Worm (Caenorhabditis elegans) whole organism, L3 larva: ENCODE data around the gene Y55F3C.10.

Experiments
- R02D3.7 ChIP-seq: fragments of 150-350 bp; optimal IDR thresholded peaks from 2 replicates; lab custom pipeline; 2014; ENCODE audit warnings: missing biosample characterization, missing genetic modification characterization
- ZK546.5 ChIP-seq: sonication (generic microtip); optimal IDR thresholded peaks from 2 replicates; lab custom pipeline; 2017; ENCODE audit warnings: missing biosample characterization, missing genetic modification characterization
- aly-2 ChIP-seq: fragments of 150-350 bp; optimal IDR thresholded peaks from 2 replicates; lab custom pipeline; 2014; ENCODE audit warnings: missing biosample characterization, missing genetic modification characterization
- ama-1 ChIP-seq: fragments of 150-350 bp; optimal IDR thresholded peaks from 2 replicates; lab custom pipeline; 2018
- ceh-16 ChIP-seq: sonication (generic microtip); optimal IDR thresholded peaks from 2 replicates; lab custom pipeline; 2017; ENCODE audit warnings: missing biosample characterization, missing genetic modification characterization
- ceh-28 ChIP-seq: fragments of 150-350 bp; optimal IDR thresholded peaks from 2 replicates; lab custom pipeline; 2014; ENCODE audit warnings: missing biosample characterization, missing genetic modification reagents, missing genetic modification characterization
- ceh-82 ChIP-seq: fragments of 150-350 bp; optimal IDR thresholded peaks from 2 replicates; lab custom pipeline; 2014; ENCODE audit warnings: missing biosample characterization, missing genetic modification characterization
- ceh-9 ChIP-seq: sonication (generic microtip); optimal IDR thresholded peaks from 2 replicates; lab custom pipeline; 2018; ENCODE audit warnings: missing biosample characterization, missing genetic modification characterization
- daf-12 ChIP-seq: fragments of 150-350 bp; optimal IDR thresholded peaks from 2 replicates; lab custom pipeline; 2014; ENCODE audit warnings: missing biosample characterization, missing genetic modification reagents, missing genetic modification characterization
- egl-5 ChIP-seq: fragments of 150-350 bp; optimal IDR thresholded peaks from 2 replicates; lab custom pipeline; 2017; ENCODE audit warnings: missing biosample characterization, missing genetic modification reagents, missing genetic modification characterization, inconsistent platforms
- fkh-10 ChIP-seq: sonication (generic microtip); optimal IDR thresholded peaks from 2 replicates; lab custom pipeline; 2017; ENCODE audit warnings: missing biosample characterization, missing genetic modification reagents, missing genetic modification characterization
- fkh-2 ChIP-seq: fragments of 150-350 bp; optimal IDR thresholded peaks from 2 replicates; lab custom pipeline; 2014; ENCODE audit warnings: missing biosample characterization, missing genetic modification reagents, missing genetic modification characterization
- fos-1 ChIP-seq: fragments of 150-350 bp; optimal IDR thresholded peaks from 2 replicates; lab custom pipeline; 2014; ENCODE audit warnings: missing biosample characterization, missing genetic modification characterization
- jun-1 ChIP-seq: fragments of 150-350 bp; optimal IDR thresholded peaks from 2 replicates; lab custom pipeline; 2014; ENCODE audit warnings: missing biosample characterization, missing genetic modification reagents, missing genetic modification characterization
- lin-15B ChIP-seq: fragments of 150-350 bp; optimal IDR thresholded peaks from 2 replicates; lab custom pipeline; 2014; ENCODE audit warnings: missing biosample characterization, missing genetic modification characterization
- lin-39 ChIP-seq: fragments of 150-350 bp; optimal IDR thresholded peaks from 2 replicates; lab custom pipeline; 2018; ENCODE audit warnings: missing biosample characterization, missing genetic modification reagents, missing genetic modification characterization
- lsy-12 ChIP-seq: sonication (generic microtip); optimal IDR thresholded peaks from 2 replicates; lab custom pipeline; 2016; ENCODE audit warnings: mild to moderate bottlenecking, missing genetic modification characterization, missing compliant biosample characterization
- mdl-1 ChIP-seq: fragments of 150-350 bp; optimal IDR thresholded peaks from 2 replicates; lab custom pipeline; 2014; ENCODE audit warnings: missing biosample characterization, missing genetic modification characterization
- mml-1 ChIP-seq: fragments of 150-350 bp; sonication (generic microtip); optimal IDR thresholded peaks from 3 replicates; lab custom pipeline; 2014; ENCODE audit warnings: missing biosample characterization, missing genetic modification characterization
- nhr-11 ChIP-seq: fragments of 150-350 bp; optimal IDR thresholded peaks from 2 replicates; lab custom pipeline; 2014; ENCODE audit warnings: missing biosample characterization, missing genetic modification characterization
- nhr-23 ChIP-seq: fragments of 150-350 bp; optimal IDR thresholded peaks from 2 replicates; lab custom pipeline; 2014; ENCODE audit warnings: missing biosample characterization, missing genetic modification reagents, missing genetic modification characterization
- nhr-237 ChIP-seq: fragments of 150-350 bp; optimal IDR thresholded peaks from 2 replicates; lab custom pipeline; 2014; ENCODE audit warnings: missing biosample characterization, missing genetic modification characterization
- nhr-25 ChIP-seq: sonication (generic microtip); optimal IDR thresholded peaks from 2 replicates; lab custom pipeline; 2017; ENCODE audit warnings: missing biosample characterization, missing genetic modification characterization
- nhr-43 ChIP-seq: sonication (generic microtip); optimal IDR thresholded peaks from 2 replicates; lab custom pipeline; 2016; ENCODE audit warnings: mild to moderate bottlenecking, missing genetic modification characterization, missing compliant biosample characterization; ENCODE audit not compliant: poor library complexity, severe bottlenecking
- nhr-67 ChIP-seq: fragments of 150-350 bp; optimal IDR thresholded peaks from 2 replicates; lab custom pipeline; 2014; ENCODE audit warnings: missing biosample characterization, missing genetic modification characterization
- nhr-76 ChIP-seq: fragments of 150-350 bp; sonication (generic microtip); optimal IDR thresholded peaks from 5 replicates; lab custom pipeline; 2014; ENCODE audit warnings: missing biosample characterization, missing genetic modification characterization
- nhr-77 ChIP-seq: fragments of 150-350 bp; optimal IDR thresholded peaks from 2 replicates; lab custom pipeline; 2014; ENCODE audit warnings: missing biosample characterization, missing genetic modification characterization
- pqm-1 ChIP-seq: fragments of 150-350 bp; optimal IDR thresholded peaks from 2 replicates; lab custom pipeline; 2017; ENCODE audit warnings: missing biosample characterization, missing genetic modification characterization, inconsistent platforms
- sea-2 ChIP-seq: fragments of 150-350 bp; sonication (generic microtip); optimal IDR thresholded peaks from 4 replicates; lab custom pipeline; 2014; ENCODE audit warnings: missing biosample characterization, missing genetic modification reagents, missing genetic modification characterization
- snpc-4 ChIP-seq: fragments of 150-350 bp; optimal IDR thresholded peaks from 2 replicates; lab custom pipeline; 2014; ENCODE audit warnings: missing biosample characterization, missing genetic modification characterization
- tbx-2 ChIP-seq: sonication (generic microtip); optimal IDR thresholded peaks from 2 replicates; lab custom pipeline; 2016; ENCODE audit warnings: mild to moderate bottlenecking, missing genetic modification characterization, missing compliant biosample characterization
- unc-62 ChIP-seq: fragments of 150-350 bp; sonication (generic microtip); optimal IDR thresholded peaks from 4 replicates; lab custom pipeline; 2014; ENCODE audit warnings: missing biosample characterization, missing genetic modification reagents, missing genetic modification characterization
- zag-1 ChIP-seq: fragments of 150-350 bp; optimal IDR thresholded peaks from 2 replicates; lab custom pipeline; 2014; ENCODE audit warnings: missing biosample characterization, missing genetic modification characterization
- ztf-11 ChIP-seq: fragments of 150-350 bp; optimal IDR thresholded peaks from 2 replicates; lab custom pipeline; 2014; ENCODE audit warnings: missing biosample characterization, missing genetic modification characterization
- ztf-4 ChIP-seq: fragments of 150-350 bp; optimal IDR thresholded peaks from 2 replicates; lab custom pipeline; 2014; ENCODE audit warnings: missing biosample characterization, missing genetic modification characterization

Y55F3C.10 gene

DNA sequence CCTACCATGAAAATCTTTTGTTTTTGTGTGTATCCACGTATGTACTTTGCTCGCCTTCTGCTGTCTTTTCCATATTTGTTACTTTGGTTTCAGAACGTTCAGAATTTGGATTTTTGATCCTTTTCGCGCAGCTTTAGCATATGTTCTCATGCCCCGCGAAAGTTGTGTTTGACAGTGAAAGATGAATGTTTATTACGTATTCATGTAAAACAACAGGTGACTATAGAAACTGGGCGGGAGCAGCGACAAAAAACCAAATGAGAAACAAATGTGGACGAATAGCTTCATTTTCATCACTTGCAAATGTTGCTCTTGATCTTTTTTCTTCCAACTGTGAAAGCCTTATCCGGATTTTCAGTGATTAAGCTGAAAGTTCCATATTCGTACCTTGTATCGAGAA, 2.9 kb downstream of the Y55F3C.10 start, which contains the start of gene clec-164:
Gene clec-164, plus strand, starts transcription at position 301 of the 400 bp plus-strand sequence.
- TF ChIP-seq ceh-28 (tag; lab: Kevin White, UChicago), result no peak
- TF ChIP-seq mdl-1 (tag; lab: Kevin White, UChicago), result no peak
- TF ChIP-seq daf-12 (tag; lab: Kevin White, UChicago), result no peak
- no peak for TF ChIP-seq nhr-23

DNA sequence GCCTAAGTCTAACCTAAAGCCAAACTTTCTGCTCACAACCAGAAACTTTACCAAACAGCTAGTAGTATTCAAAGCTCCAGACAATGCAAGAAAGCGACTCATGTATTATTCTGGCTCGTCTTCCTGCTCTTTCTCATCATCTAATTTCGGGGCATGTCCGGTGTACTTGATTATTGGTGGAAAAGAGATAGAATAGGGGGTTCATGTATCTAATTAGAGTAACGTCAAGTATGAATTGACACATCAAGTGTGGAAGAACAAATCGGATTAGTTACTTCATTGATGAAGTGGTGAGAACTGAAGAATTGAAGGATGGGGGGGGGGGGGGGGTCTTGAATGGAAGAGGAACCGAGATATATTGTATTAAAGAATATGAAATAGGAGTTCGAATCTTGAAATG, 3.8 kb downstream of the Y55F3C.10 start:
- TF ChIP-seq fkh-10 (GFP tag; lab: Kevin White, UChicago) (no peak), zag-1 (tag; lab: Kevin White, UChicago) (no peak), ceh-82 (tag; lab: Kevin White, UChicago) (no peak), lsy-12 (tag; lab: Kevin White, UChicago) (no peak), pqm-1 (no peak), nhr-237 (tag; lab: Kevin White, UChicago) (no peak), ztf-11 (no peak), nhr-25 (tag; lab: Kevin White, UChicago) (no peak), nhr-67 (tag; lab: Kevin White, UChicago) (no peak)
- TF ChIP-seq, all 47 proteins: peak for 0

DNA sequence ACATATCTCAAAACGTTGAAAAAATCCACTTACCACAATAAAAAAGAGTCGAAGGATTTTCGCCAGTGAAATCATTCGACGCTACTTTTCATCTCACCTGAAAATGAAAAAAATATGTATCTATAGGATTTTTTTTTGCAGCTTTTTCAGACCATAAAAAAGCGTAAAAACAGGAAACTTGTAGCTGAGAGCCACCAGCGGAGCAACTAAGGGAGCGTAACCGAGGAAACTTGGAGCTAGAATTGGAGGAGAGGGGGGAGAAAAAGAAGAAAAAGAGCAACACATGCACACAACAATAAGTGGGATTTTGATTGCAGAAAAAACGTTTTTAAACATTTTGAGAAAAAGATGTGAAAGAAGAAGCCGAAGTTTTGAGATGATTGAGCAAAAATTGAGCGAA, 11.6 kb downstream of the Y55F3C.10 start, which contains the start of gene cutl-26:
Gene cutl-26, minus strand, starts transcription at position 101 of the 400 bp plus-strand sequence.
- TF ChIP-seq jun-1 (no peak), unc-62 (GFP tag; lab: Kevin White, UChicago) (no peak), nhr-77 (tag; lab: Kevin White, UChicago) (no peak), lin-39 (tag; lab: Kevin White, UChicago) (no peak), nhr-11 (tag; lab: Kevin White, UChicago) (no peak), ama-1 (lab: Kevin White, UChicago) (no peak), nhr-76 (tag; lab: Kevin White, UChicago) (no peak), aly-2 (no peak), nhr-67 (tag; lab: Kevin White, UChicago) (no peak), mml-1 (no peak)

DNA sequence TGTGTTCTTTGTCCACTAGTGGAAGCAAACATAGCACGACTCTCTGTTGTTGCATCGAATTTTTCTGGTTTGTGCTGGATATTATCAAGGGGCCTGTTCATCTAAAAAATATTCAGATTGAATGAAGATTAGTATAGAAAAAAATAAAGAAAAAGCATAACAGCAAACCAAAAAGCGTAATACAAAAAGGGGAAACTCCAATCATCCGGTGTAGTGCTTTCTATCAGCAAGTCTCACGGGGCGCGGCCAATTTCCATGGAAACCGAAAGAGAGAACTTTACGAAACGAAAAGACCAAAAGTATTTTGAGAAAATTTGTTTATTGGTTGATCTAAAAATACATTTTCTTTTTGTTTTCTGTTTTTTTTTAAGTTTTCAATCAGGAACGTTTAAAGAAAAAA, 20.9 kb downstream of the Y55F3C.10 start, which contains the start of gene Y55F3C.17:
Gene Y55F3C.17, minus strand, starts transcription at position 101 of the 400 bp plus-strand sequence.
- TF ChIP-seq fos-1 (tag; lab: Kevin White, UChicago) (no peak), ceh-9 (tag; lab: Kevin White, UChicago) (no peak), nhr-76 (tag; lab: Kevin White, UChicago) (no peak), nhr-23 (no peak), lsy-12 (tag; lab: Kevin White, UChicago) (no peak), nhr-43 (no peak), ceh-16 (tag; lab: Kevin White, UChicago) (no peak), nhr-67 (tag; lab: Kevin White, UChicago) (no peak), mdl-1 (tag; lab: Kevin White, UChicago) (no peak), nhr-77 (tag; lab: Kevin White, UChicago) (no peak), zag-1 (tag; lab: Kevin White, UChicago) (no peak), aly-2 (no peak), ama-1 (lab: Kevin White, UChicago) (no peak), daf-12 (tag; lab: Kevin White, UChicago) (no peak), tbx-2 (tag; lab: Kevin White, UChicago) (no peak), ztf-4 (tag; lab: Kevin White, UChicago) (no peak), sea-2 (GFP tag; lab: Kevin White, UChicago) (no peak), fkh-2 (tag; lab: Kevin White, UChicago) (no peak), nhr-25 (tag; lab: Kevin White, UChicago) (no peak)

DNA sequence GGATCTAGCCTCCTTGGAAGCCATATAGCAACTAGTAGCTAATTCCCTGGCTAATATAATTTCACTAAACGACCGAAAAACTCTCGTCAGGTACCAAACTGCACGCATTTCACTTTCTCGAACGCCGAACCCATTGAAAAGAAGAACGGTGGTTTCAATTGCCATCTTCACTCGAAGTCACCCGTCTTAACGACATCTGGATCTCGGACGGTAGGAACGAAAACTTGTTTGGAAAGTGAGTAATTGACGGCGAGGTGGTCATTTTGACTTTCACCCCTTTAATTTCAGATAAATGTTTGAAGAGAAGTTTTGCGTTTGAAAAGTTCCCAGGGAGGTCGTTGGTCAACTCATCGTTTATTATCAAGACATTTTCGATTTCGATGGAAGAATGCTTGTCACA, 34.5 kb downstream of the Y55F3C.10 start:
- TF ChIP-seq jun-1, result no peak
- no peak for TF ChIP-seq nhr-76 (tag; lab: Kevin White, UChicago)
- TF ChIP-seq snpc-4 (tag; lab: Kevin White, UChicago), result no peak
- no peak for TF ChIP-seq nhr-25 (tag; lab: Kevin White, UChicago)
- TF ChIP-seq aly-2, result no peak
- no peak for TF ChIP-seq lin-15B (tag; lab: Kevin White, UChicago)
- no peak for TF ChIP-seq nhr-11 (tag; lab: Kevin White, UChicago)
- TF ChIP-seq R02D3.7 (tag; lab: Kevin White, UChicago), result no peak
- TF ChIP-seq nhr-67 (tag; lab: Kevin White, UChicago), result no peak
- TF ChIP-seq egl-5 (tag; lab: Kevin White, UChicago), result no peak
- TF ChIP-seq ZK546.5 (tag; lab: Kevin White, UChicago), result no peak
- no peak for TF ChIP-seq ceh-82 (tag; lab: Kevin White, UChicago)
